Fruit fly (Drosophila melanogaster) whole organism, embryonic: Measurements from ENCODE around the gene CG9114.

ENCODE experiments used
- CG11696 ChIP-seq: fragments of 200-800 bp; sonication (Bioruptor generic); IDR thresholded peaks from 2 replicates; pipeline ENCODE4 v1.3.6; 2022; ENCODE audit warnings: missing biosample characterization, missing genetic modification characterization
- HmgD ChIP-seq: fragments of 200-800 bp; sonication (Bioruptor generic); optimal IDR thresholded peaks from 3 replicates; lab custom pipeline; 2016; ENCODE audit warnings: missing biosample characterization, missing genetic modification characterization
- MTF-1 ChIP-seq: fragments of 200-800 bp; sonication (Bioruptor generic); optimal IDR thresholded peaks from 2 replicates; lab custom pipeline; 2018; ENCODE audit warnings: missing biosample characterization, mild to moderate bottlenecking, missing genetic modification characterization, borderline replicate concordance
- Ssrp ChIP-seq: fragments of 200-800 bp; sonication (Bioruptor generic); optimal IDR thresholded peaks from 2 replicates; lab custom pipeline; 2018; ENCODE audit warnings: missing biosample characterization, mild to moderate bottlenecking, missing genetic modification characterization, moderate library complexity
- aop ChIP-seq: fragments of 200-800 bp; sonication (Bioruptor generic); IDR thresholded peaks from 2 replicates; pipeline ENCODE4 v1.3.6; 2022; ENCODE audit warnings: missing biosample characterization, missing genetic modification characterization
- ken ChIP-seq: fragments of 200-800 bp; sonication (Bioruptor generic); IDR thresholded peaks from 3 replicates; pipeline ENCODE4 v1.3.6; 2022; ENCODE audit warnings: missing biosample characterization, missing genetic modification characterization
- pan ChIP-seq, 4 experiments: fragments of >200 bp in 3 of 4; fragments of 200-800 bp in 1 of 4; sonication (Bioruptor generic) in 1 of 4; optimal IDR thresholded peaks in 3 of 4; IDR thresholded peaks in 1 of 4; 2 replicates each; pipeline versions ENCODE4 v1.3.6 to Lab custom; 2017 to 2022; ENCODE audit warnings: missing biosample characterization in 2 of 4, missing genetic modification characterization in 2 of 4, mixed read lengths in 1 of 4
- pita ChIP-seq: fragments of 200-800 bp; sonication (Bioruptor generic); optimal IDR thresholded peaks from 2 replicates; lab custom pipeline; 2017; ENCODE audit warnings: missing biosample characterization, mild to moderate bottlenecking, missing genetic modification characterization

DNA sequence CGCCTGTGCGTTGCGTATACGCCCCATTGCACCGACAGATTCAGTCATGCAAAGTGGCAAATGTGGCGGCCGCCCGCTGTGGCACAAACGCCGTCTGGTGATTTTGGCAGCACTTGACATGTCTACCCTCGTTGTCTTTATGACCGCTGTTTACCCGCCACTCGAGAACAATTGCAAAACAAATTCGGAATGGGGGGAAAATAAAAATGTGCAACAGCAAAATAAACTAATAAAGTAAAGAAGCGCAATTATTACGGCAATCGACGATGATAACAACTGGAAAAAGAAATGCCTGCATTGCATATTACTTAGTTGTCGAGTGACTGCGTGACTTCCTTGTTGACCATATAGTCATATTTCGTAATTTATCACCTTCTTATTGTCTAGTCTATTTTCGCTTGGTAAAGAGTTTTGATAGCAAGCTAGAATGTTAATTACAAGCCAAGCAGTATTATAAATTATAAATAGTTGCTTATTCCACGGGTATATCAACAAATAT lies 24.4 kb downstream of the CG9114 start:
- TF ChIP-seq Ssrp (tag; lab: Kevin White, UChicago) = no peak
- TF ChIP-seq CG11696 (GFP tag; lab: Robert Waterston, UW) = no peak
- no peak for TF ChIP-seq MTF-1 (GFP tag; lab: Kevin White, UChicago)
- no peak for TF ChIP-seq pan (optimal IDR thresholded peaks at IDR 0.05; lab: Kevin White, UChicago)
- no peak for TF ChIP-seq pan (GFP tag; optimal IDR thresholded peaks at IDR 0.05 in 1 of 2, IDR thresholded peaks at IDR 0.05 in 1 of 2)
- TF ChIP-seq aop (GFP tag; lab: Robert Waterston, UW) = no peak
- no peak for TF ChIP-seq HmgD (GFP tag; lab: Kevin White, UChicago)
- TF ChIP-seq pita (GFP tag; lab: Kevin White, UChicago) = no peak
- TF ChIP-seq ken (GFP tag; lab: Robert Waterston, UW) = no peak
